Fruit fly (Drosophila melanogaster) whole organism, embryonic: ENCODE data around the gene CG7065.

Experiments used
- Bdp1 ChIP-seq: fragments of 200-800 bp; sonication (Bioruptor generic); optimal IDR thresholded peaks from 3 replicates; lab custom pipeline; 2016; ENCODE audit warnings: missing biosample characterization, missing genetic modification characterization
- C15 ChIP-seq: fragments of 200-800 bp; sonication (Bioruptor generic); IDR thresholded peaks from 3 replicates; pipeline ENCODE4 v1.3.6; 2022; ENCODE audit warnings: missing biosample characterization, missing genetic modification characterization
- CG11456 ChIP-seq: fragments of 200-800 bp; sonication (Bioruptor generic); IDR thresholded peaks from 3 replicates; pipeline ENCODE4 v1.3.6; 2022; ENCODE audit warnings: missing biosample characterization, missing genetic modification characterization
- CG11696 ChIP-seq: fragments of 200-800 bp; sonication (Bioruptor generic); IDR thresholded peaks from 2 replicates; pipeline ENCODE4 v1.3.6; 2022; ENCODE audit warnings: missing biosample characterization, missing genetic modification characterization
- CG1233 ChIP-seq: fragments of 200-800 bp; sonication (Bioruptor generic); optimal IDR thresholded peaks from 4 replicates; lab custom pipeline; 2018; ENCODE audit warnings: missing biosample characterization, mild to moderate bottlenecking, missing genetic modification characterization
- CG15514 ChIP-seq: fragments of 200-800 bp; sonication (Bioruptor generic); optimal IDR thresholded peaks from 3 replicates; lab custom pipeline; 2017; ENCODE audit warnings: missing biosample characterization, missing genetic modification characterization, mild to moderate bottlenecking, moderate library complexity, missing genetic modification reagents
- CG17328 ChIP-seq: fragments of 200-800 bp; sonication (Bioruptor generic); IDR thresholded peaks from 2 replicates; pipeline ENCODE4 v1.3.6; 2022; ENCODE audit warnings: missing biosample characterization, missing genetic modification characterization
- CG18011 ChIP-seq: fragments of 200-800 bp; sonication (Bioruptor generic); optimal IDR thresholded peaks from 2 replicates; lab custom pipeline; 2017; ENCODE audit warnings: missing biosample characterization, missing genetic modification characterization, mild to moderate bottlenecking, moderate library complexity, missing genotype
- CG2199 ChIP-seq: fragments of 200-800 bp; sonication (Bioruptor generic); IDR thresholded peaks from 3 replicates; pipeline ENCODE4 v1.3.6; 2022; ENCODE audit warnings: missing biosample characterization, missing genetic modification characterization
- CG2875 ChIP-seq: fragments of 200-800 bp; sonication (Bioruptor generic); optimal IDR thresholded peaks from 2 replicates; lab custom pipeline; 2017; ENCODE audit warnings: missing biosample characterization, mild to moderate bottlenecking, missing genetic modification characterization, missing genetic modification reagents
- CG33213 ChIP-seq: fragments of 200-800 bp; sonication (Bioruptor generic); optimal IDR thresholded peaks from 3 replicates; lab custom pipeline; 2016; ENCODE audit warnings: missing biosample characterization, missing genetic modification characterization
- CG3407 ChIP-seq: fragments of 200-800 bp; sonication (Bioruptor generic); optimal IDR thresholded peaks from 2 replicates; lab custom pipeline; 2018; ENCODE audit warnings: missing biosample characterization, mild to moderate bottlenecking, missing genetic modification characterization
- CG43689 ChIP-seq: fragments of 200-800 bp; sonication (Bioruptor generic); IDR thresholded peaks from 2 replicates; pipeline ENCODE4 v1.3.6; 2022; ENCODE audit warnings: missing biosample characterization, missing genetic modification characterization
- CG4424 ChIP-seq: fragments of 200-800 bp; sonication (Bioruptor generic); optimal IDR thresholded peaks from 3 replicates; lab custom pipeline; 2016; ENCODE audit warnings: missing biosample characterization, missing genetic modification characterization
- CG5180 ChIP-seq: fragments of 200-800 bp; sonication (Bioruptor generic); optimal IDR thresholded peaks from 3 replicates; lab custom pipeline; 2017; ENCODE audit warnings: missing biosample characterization, missing genetic modification characterization, mild to moderate bottlenecking, moderate library complexity, missing genetic modification reagents
- CG6683 ChIP-seq: fragments of 200-800 bp; sonication (Bioruptor generic); optimal IDR thresholded peaks from 2 replicates; lab custom pipeline; 2017; ENCODE audit warnings: missing biosample characterization, mild to moderate bottlenecking, missing genetic modification characterization, missing genetic modification reagents
- CG7786 ChIP-seq: fragments of 200-800 bp; sonication (Bioruptor generic); optimal IDR thresholded peaks from 2 replicates; lab custom pipeline; 2016; ENCODE audit warnings: missing biosample characterization, missing genetic modification characterization
- CG8281 ChIP-seq: fragments of 200-800 bp; sonication (Bioruptor generic); optimal IDR thresholded peaks from 2 replicates; lab custom pipeline; 2018; ENCODE audit warnings: missing biosample characterization, mild to moderate bottlenecking, missing genetic modification characterization, moderate library complexity
- CG9437 ChIP-seq: fragments of 200-800 bp; sonication (Bioruptor generic); optimal IDR thresholded peaks from 2 replicates; lab custom pipeline; 2018; ENCODE audit warnings: missing biosample characterization, mild to moderate bottlenecking, missing genetic modification characterization
- CTCF ChIP-seq: fragments of 200-800 bp; sonication (Bioruptor generic); optimal IDR thresholded peaks from 2 replicates; lab custom pipeline; 2017; ENCODE audit warnings: missing biosample characterization, mild to moderate bottlenecking, missing genetic modification characterization, moderate library complexity
- Camta ChIP-seq: fragments of 200-800 bp; sonication (Bioruptor generic); optimal IDR thresholded peaks from 2 replicates; lab custom pipeline; 2016; ENCODE audit warnings: missing biosample characterization, missing genetic modification characterization
- Doc3 ChIP-seq: fragments of 200-800 bp; sonication (Bioruptor generic); IDR thresholded peaks from 3 replicates; pipeline ENCODE4 v1.3.6; 2022; ENCODE audit warnings: missing biosample characterization, missing genetic modification characterization; ENCODE audit not compliant: partially characterized antibody
- ERR ChIP-seq: fragments of 200-800 bp; sonication (Bioruptor generic); optimal IDR thresholded peaks from 2 replicates; lab custom pipeline; 2016; ENCODE audit warnings: missing biosample characterization, missing genetic modification characterization
- Hmx ChIP-seq: fragments of 200-800 bp; sonication (Bioruptor generic); optimal IDR thresholded peaks from 2 replicates; lab custom pipeline; 2016; ENCODE audit warnings: missing biosample characterization, missing genetic modification characterization
- Mad ChIP-seq: fragments of 200-800 bp; sonication (Bioruptor generic); optimal IDR thresholded peaks from 2 replicates; lab custom pipeline; 2016; ENCODE audit warnings: missing biosample characterization, missing genetic modification characterization
- NK7.1 ChIP-seq: fragments of 200-800 bp; sonication (Bioruptor generic); optimal IDR thresholded peaks from 3 replicates; lab custom pipeline; 2016; ENCODE audit warnings: missing biosample characterization, missing genetic modification characterization
- Nf-YC ChIP-seq: fragments of 200-800 bp; optimal IDR thresholded peaks from 3 replicates; lab custom pipeline; 2019; ENCODE audit warnings: missing biosample characterization, mild to moderate bottlenecking, missing genetic modification characterization, moderate library complexity
- Pdp1 ChIP-seq, 2 experiments: fragments of 200-800 bp; sonication (Bioruptor generic); optimal IDR thresholded peaks; 3 replicates each; lab custom pipeline; 2016; ENCODE audit warnings: missing biosample characterization in 2 of 2, missing genetic modification characterization in 2 of 2, mild to moderate bottlenecking in 1 of 2, moderate library complexity in 1 of 2
- Scr ChIP-seq: fragments of 200-800 bp; sonication (Bioruptor generic); IDR thresholded peaks from 2 replicates; pipeline ENCODE4 v1.3.6; 2022; ENCODE audit warnings: missing biosample characterization, missing genetic modification characterization; ENCODE audit not compliant: partially characterized antibody
- Ssrp ChIP-seq: fragments of 200-800 bp; sonication (Bioruptor generic); optimal IDR thresholded peaks from 2 replicates; lab custom pipeline; 2018; ENCODE audit warnings: missing biosample characterization, mild to moderate bottlenecking, missing genetic modification characterization, moderate library complexity
- YL-1 ChIP-seq: fragments of 200-800 bp; sonication (Bioruptor generic); optimal IDR thresholded peaks from 3 replicates; lab custom pipeline; 2017; ENCODE audit warnings: missing biosample characterization, mild to moderate bottlenecking, missing genetic modification characterization
- az2 ChIP-seq: fragments of 200-800 bp; sonication (Bioruptor generic); optimal IDR thresholded peaks from 3 replicates; lab custom pipeline; 2016; ENCODE audit warnings: missing biosample characterization, missing genetic modification characterization
- bowl ChIP-seq: fragments of 200-800 bp; sonication (Bioruptor generic); IDR thresholded peaks from 2 replicates; pipeline ENCODE4 v1.3.6; 2022; ENCODE audit warnings: missing biosample characterization, missing genetic modification characterization
- bsh ChIP-seq, 2 experiments: fragments of 200-800 bp; sonication (Bioruptor generic); optimal IDR thresholded peaks; 2 replicates each; lab custom pipeline; 2017 to 2018; ENCODE audit warnings: mild to moderate bottlenecking in 2 of 2, missing biosample characterization in 2 of 2, missing genetic modification characterization in 2 of 2, moderate library complexity in 1 of 2
- caup ChIP-seq: fragments of 200-800 bp; sonication (Bioruptor generic); optimal IDR thresholded peaks from 3 replicates; lab custom pipeline; 2017; ENCODE audit warnings: missing biosample characterization, mild to moderate bottlenecking, missing genetic modification characterization, moderate library complexity; ENCODE audit not compliant: severe bottlenecking
- ci ChIP-seq: fragments of 200-800 bp; sonication (Bioruptor generic); IDR thresholded peaks from 3 replicates; pipeline ENCODE4 v1.3.6; 2022; ENCODE audit warnings: missing biosample characterization, missing genetic modification characterization
- cwo ChIP-seq: fragments of 200-800 bp; sonication (Bioruptor generic); optimal IDR thresholded peaks from 3 replicates; lab custom pipeline; 2017; ENCODE audit warnings: missing biosample characterization, missing genetic modification characterization, mild to moderate bottlenecking, moderate library complexity, missing genetic modification reagents
- esg ChIP-seq: fragments of 200-800 bp; sonication (Bioruptor generic); conservative IDR thresholded peaks from 2 replicates; pipeline ENCODE4 v1.3.6; 2022; ENCODE audit warnings: missing biosample characterization, missing genetic modification characterization
- eve ChIP-seq, 2 experiments: fragments of >200 bp; optimal IDR thresholded peaks; 2 replicates each; lab custom pipeline; 2017; ENCODE audit warnings: missing biosample characterization in 2 of 2, missing genetic modification characterization in 2 of 2
- jumu ChIP-seq: fragments of 200-800 bp; sonication (Bioruptor generic); optimal IDR thresholded peaks from 3 replicates; lab custom pipeline; 2016; ENCODE audit warnings: missing biosample characterization, missing genetic modification characterization
- maf-S ChIP-seq: fragments of 200-800 bp; sonication (Bioruptor generic); optimal IDR thresholded peaks from 2 replicates; lab custom pipeline; 2016; ENCODE audit warnings: missing biosample characterization, missing genetic modification characterization
- nerfin-1 ChIP-seq: fragments of 200-800 bp; sonication (Bioruptor generic); optimal IDR thresholded peaks from 3 replicates; lab custom pipeline; 2019; ENCODE audit warnings: missing biosample characterization, mild to moderate bottlenecking, missing genetic modification characterization, moderate library complexity
- pita ChIP-seq: fragments of 200-800 bp; sonication (Bioruptor generic); optimal IDR thresholded peaks from 2 replicates; lab custom pipeline; 2017; ENCODE audit warnings: missing biosample characterization, mild to moderate bottlenecking, missing genetic modification characterization
- pros ChIP-seq: fragments of 200-800 bp; sonication (Bioruptor generic); optimal IDR thresholded peaks from 3 replicates; lab custom pipeline; 2019; ENCODE audit warnings: missing biosample characterization, mild to moderate bottlenecking, missing genetic modification characterization, moderate library complexity
- pum ChIP-seq: fragments of 200-800 bp; sonication (Bioruptor generic); optimal IDR thresholded peaks from 2 replicates; lab custom pipeline; 2016; ENCODE audit warnings: missing biosample characterization, missing genetic modification characterization
- shn ChIP-seq: fragments of 200-800 bp; sonication (Bioruptor generic); optimal IDR thresholded peaks from 3 replicates; lab custom pipeline; 2016; ENCODE audit warnings: missing biosample characterization, missing genetic modification characterization
- sqz ChIP-seq: fragments of 200-800 bp; sonication (Bioruptor generic); optimal IDR thresholded peaks from 3 replicates; lab custom pipeline; 2018; ENCODE audit warnings: missing biosample characterization, mild to moderate bottlenecking, missing genetic modification characterization
- stc ChIP-seq: fragments of 200-800 bp; sonication (Bioruptor generic); IDR thresholded peaks from 2 replicates; pipeline ENCODE4 v1.3.6; 2022; ENCODE audit warnings: missing biosample characterization, missing genetic modification characterization
- vfl ChIP-seq: fragments of 200-800 bp; sonication (Bioruptor generic); optimal IDR thresholded peaks from 2 replicates; lab custom pipeline; 2016; ENCODE audit warnings: missing biosample characterization, missing genetic modification characterization

Gene CG7065

dm6 chrX:9127264-9128011, 14.9 kb upstream of the CG7065 start (continued):
- TF ChIP-seq bsh (GFP tag; optimal IDR thresholded peaks at IDR 0.05; lab: Kevin White, UChicago) (peak in 1 of 2 experiments; percentile 20), pum (GFP tag; lab: Kevin White, UChicago) (no peak), CG7786 (GFP tag; lab: Kevin White, UChicago) (peak; percentile 1), CG11696 (GFP tag; lab: Robert Waterston, UW) (peak; percentile 76), nerfin-1 (tag; lab: Kevin White, UChicago) (peak; percentile 13), az2 (peak; percentile 2), CG4424 (GFP tag; lab: Kevin White, UChicago) (peak; percentile 3), Doc3 (GFP tag; lab: Robert Waterston, UW) (0 out of 3 replicates have a peak, but pooled peaks have one; percentile 18), eve (GFP tag; optimal IDR thresholded peaks at IDR 0.05; lab: Kevin White, UChicago) (peak in 1 of 2 experiments; percentile 52), esg (GFP tag; lab: Robert Waterston, UW) (0 out of 2 replicates have a peak, but pooled peaks have one; percentile 12), Camta (no peak), Nf-YC (tag; lab: Kevin White, UChicago) (no peak)

dm6 chrX:9128012-9128280, 14.3 kb upstream of the CG7065 start:
- no peak for TF ChIP-seq YL-1 (GFP tag; lab: Kevin White, UChicago)
- no peak for TF ChIP-seq CG43689 (GFP tag; lab: Robert Waterston, UW)
- TF ChIP-seq CG11456 (GFP tag; lab: Robert Waterston, UW): no peak
- no peak for TF ChIP-seq ERR (GFP tag; lab: Kevin White, UChicago)
- no peak for TF ChIP-seq caup
- no peak for TF ChIP-seq CG15514 (GFP tag; lab: Kevin White, UChicago)
- no peak for TF ChIP-seq CG33213 (GFP tag; lab: Kevin White, UChicago)
- no peak for TF ChIP-seq CG2199
- no peak for TF ChIP-seq CTCF (GFP tag; lab: Kevin White, UChicago)
- no peak for TF ChIP-seq bowl (GFP tag; lab: Robert Waterston, UW)
- TF ChIP-seq Scr: 0 out of 2 replicates have a peak, but pooled peaks have one; percentile 38
- no peak for TF ChIP-seq CG2875 (GFP tag; lab: Kevin White, UChicago)
- TF ChIP-seq Ssrp (tag; lab: Kevin White, UChicago): no peak
- TF ChIP-seq jumu (GFP tag; lab: Kevin White, UChicago): no peak
- TF ChIP-seq C15: no peak
- no peak for TF ChIP-seq pita (GFP tag; lab: Kevin White, UChicago)
- TF ChIP-seq vfl (GFP tag; lab: Kevin White, UChicago): no peak
- no peak for TF ChIP-seq Bdp1 (GFP tag; lab: Kevin White, UChicago)
- TF ChIP-seq CG17328 (GFP tag; lab: Robert Waterston, UW): no peak
- no peak for TF ChIP-seq shn
- TF ChIP-seq sqz (GFP tag; lab: Kevin White, UChicago): peak; percentile 13
- no peak for TF ChIP-seq Hmx (GFP tag; lab: Kevin White, UChicago)
- no peak for TF ChIP-seq CG6683
- TF ChIP-seq cwo (GFP tag; lab: Kevin White, UChicago): no peak
- TF ChIP-seq stc: no peak
- TF ChIP-seq pros (GFP tag; lab: Kevin White, UChicago): peak; percentile 33
- no peak for TF ChIP-seq NK7.1
- TF ChIP-seq CG1233 (GFP tag; lab: Kevin White, UChicago): no peak
- TF ChIP-seq Pdp1 (GFP tag; optimal IDR thresholded peaks at IDR 0.05; lab: Kevin White, UChicago): no peak
- TF ChIP-seq CG9437 (GFP tag; lab: Kevin White, UChicago): no peak
- TF ChIP-seq Mad (GFP tag; lab: Kevin White, UChicago): no peak
- TF ChIP-seq CG18011 (GFP tag; lab: Kevin White, UChicago): no peak
- no peak for TF ChIP-seq CG3407 (GFP tag; lab: Kevin White, UChicago)
- TF ChIP-seq maf-S (GFP tag; lab: Kevin White, UChicago): no peak
- 0 out of 3 replicates have a peak, but pooled peaks have one; percentile 44 for TF ChIP-seq ci (GFP tag; lab: Robert Waterston, UW)
- no peak for TF ChIP-seq CG8281 (tag; lab: Kevin White, UChicago)
- no peak for TF ChIP-seq CG5180
